Worm (Caenorhabditis elegans) whole organism, L4 larva: ENCODE data around the gene lect-2.

Experiments used
- ama-1 ChIP-seq: fragments of 150-350 bp; optimal IDR thresholded peaks from 2 replicates; lab custom pipeline; 2014; ENCODE audit warnings: inconsistent platforms, mixed read lengths
- egl-27 ChIP-seq: sonication (generic microtip); optimal IDR thresholded peaks from 3 replicates; lab custom pipeline; 2017; ENCODE audit warnings: missing biosample characterization, missing genetic modification reagents, missing genetic modification characterization
- egl-43 ChIP-seq: fragments of 200-800 bp; sonication (Bioruptor generic); IDR thresholded peaks from 2 replicates; pipeline ENCODE4 v1.3.6; 2022; ENCODE audit warnings: missing genetic modification reagents, missing genetic modification characterization, missing compliant biosample characterization
- fkh-10 ChIP-seq: fragments of 150-350 bp; optimal IDR thresholded peaks from 2 replicates; lab custom pipeline; 2014; ENCODE audit warnings: missing biosample characterization, missing genetic modification reagents, missing genetic modification characterization
- fos-1 ChIP-seq: fragments of 150-350 bp; optimal IDR thresholded peaks from 2 replicates; lab custom pipeline; 2014; ENCODE audit warnings: missing biosample characterization, missing genetic modification characterization
- jun-1 ChIP-seq: fragments of 150-350 bp; optimal IDR thresholded peaks from 2 replicates; lab custom pipeline; 2014; ENCODE audit warnings: missing biosample characterization, missing genetic modification reagents, missing genetic modification characterization
- madf-9 ChIP-seq: fragments of 200-800 bp; sonication (Bioruptor generic); conservative IDR thresholded peaks from 2 replicates; pipeline ENCODE4 v1.3.6; 2022; ENCODE audit warnings: missing genetic modification reagents, missing genetic modification characterization, missing compliant biosample characterization
- mdl-1 ChIP-seq, 2 experiments: fragments of 150-350 bp in 1 of 2; sonication (generic microtip) in 1 of 2; optimal IDR thresholded peaks; 2 replicates each; lab custom pipeline; 2014 to 2017; ENCODE audit warnings: missing biosample characterization in 2 of 2, missing genetic modification characterization in 2 of 2
- nhr-77 ChIP-seq: fragments of 150-350 bp; optimal IDR thresholded peaks from 2 replicates; lab custom pipeline; 2014; ENCODE audit warnings: missing biosample characterization, missing genetic modification characterization
- skn-1 ChIP-seq: fragments of 150-350 bp; optimal IDR thresholded peaks from 2 replicates; lab custom pipeline; 2014; ENCODE audit warnings: missing biosample characterization, missing genetic modification characterization
- spr-1 ChIP-seq: sonication (generic microtip); optimal IDR thresholded peaks from 2 replicates; lab custom pipeline; 2016; ENCODE audit warnings: mild to moderate bottlenecking, missing genetic modification characterization, missing compliant biosample characterization
- spr-3 ChIP-seq: fragments of 200-800 bp; sonication (Bioruptor generic); optimal IDR thresholded peaks from 2 replicates; lab custom pipeline; 2018; ENCODE audit warnings: mild to moderate bottlenecking, missing genetic modification characterization, missing compliant biosample characterization
- ztf-11 ChIP-seq: fragments of 150-350 bp; optimal IDR thresholded peaks from 2 replicates; lab custom pipeline; 2014; ENCODE audit warnings: missing biosample characterization, missing genetic modification characterization

- TF ChIP-seq egl-27 (tag; lab: Kevin White, UChicago): no peak
- TF ChIP-seq skn-1 (tag; lab: Kevin White, UChicago): no peak
- no peak for TF ChIP-seq madf-9 (GFP tag; lab: Robert Waterston, UW)
- no peak for TF ChIP-seq fos-1 (tag; lab: Kevin White, UChicago)
- no peak for TF ChIP-seq nhr-77 (tag; lab: Kevin White, UChicago)
- no peak for TF ChIP-seq ama-1 (lab: Kevin White, UChicago)
- no peak for TF ChIP-seq ztf-11 (tag; lab: Kevin White, UChicago)
- TF ChIP-seq jun-1 (tag; lab: Kevin White, UChicago): no peak
- TF ChIP-seq fkh-10 (GFP tag; lab: Kevin White, UChicago): no peak
- no peak for TF ChIP-seq egl-43 (GFP tag; lab: Robert Waterston, UW)
- no peak for TF ChIP-seq spr-1 (tag; lab: Kevin White, UChicago)
- no peak for TF ChIP-seq spr-3 (GFP tag; lab: Kevin White, UChicago)
- no peak for TF ChIP-seq mdl-1 (tag; optimal IDR thresholded peaks at IDR 0.05; lab: Kevin White, UChicago)
Observed at ce11 chrII:5797348-5797977, 6.9 kb downstream of the lect-2 start, which contains the start of the genes msp-63 and msp-142.
